Worm (Caenorhabditis elegans): Measurements from ENCODE around the gene chil-25.
A peak's percentile ranks its signal among the peaks of the same experiment; 100 is the strongest.

chil-25 gene

ce11 chrII:9482529-9482928, 8.3 kb upstream of the chil-25 start:
- no peak for TF ChIP-seq lin-13 (GFP tag; optimal IDR thresholded peaks at IDR 0.05)
- no peak for TF ChIP-seq nhr-90 (tag; optimal IDR thresholded peaks at IDR 0.05; ENCODE audit: poor library complexity)
- no peak for TF ChIP-seq ama-1 (optimal IDR thresholded peaks at IDR 0.05)
- TF ChIP-seq unc-98 (GFP tag; IDR thresholded peaks at IDR 0.05): no peak
- TF ChIP-seq fkh-8 (tag; optimal IDR thresholded peaks at IDR 0.05): no peak
- no peak for TF ChIP-seq sox-4 (tag; optimal IDR thresholded peaks at IDR 0.05)
- TF ChIP-seq nhr-11 (tag; optimal IDR thresholded peaks at IDR 0.05): no peak
- no peak for TF ChIP-seq F16B12.6 (tag; optimal IDR thresholded peaks at IDR 0.05)
- no peak for TF ChIP-seq mdl-1 (tag; optimal IDR thresholded peaks at IDR 0.05)
- no peak for TF ChIP-seq lin-15B (tag; optimal IDR thresholded peaks at IDR 0.05)
- TF ChIP-seq elt-2 (tag; optimal IDR thresholded peaks at IDR 0.05): no peak
- TF ChIP-seq fos-1 (tag; optimal IDR thresholded peaks at IDR 0.05): no peak
- no peak for TF ChIP-seq ceh-82 (tag; optimal IDR thresholded peaks at IDR 0.05)

- TF ChIP-seq unc-30 (tag; optimal IDR thresholded peaks at IDR 0.05) (no peak), vab-15 (tag; optimal IDR thresholded peaks at IDR 0.05) (no peak), nhr-77 (tag; optimal IDR thresholded peaks at IDR 0.05) (peak; percentile 66), nhr-71 (tag; optimal IDR thresholded peaks at IDR 0.05) (peak; percentile 72), lsy-2 (tag; optimal IDR thresholded peaks at IDR 0.05) (peak in 1 of 2 experiments; percentile 40), nhr-47 (tag; optimal IDR thresholded peaks at IDR 0.05) (no peak), nhr-90 (tag; optimal IDR thresholded peaks at IDR 0.05; ENCODE audit: poor library complexity) (no peak), nhr-28 (tag; optimal IDR thresholded peaks at IDR 0.05) (no peak), lin-14 (GFP tag; optimal IDR thresholded peaks at IDR 0.05) (peak; percentile 60), nhr-19 (GFP tag; conservative IDR thresholded peaks at IDR 0.05) (peak; percentile 28; the same call in 1 of the 2 replicates), tbx-2 (tag; optimal IDR thresholded peaks at IDR 0.05) (peak; percentile 75), mdl-1 (tag; optimal IDR thresholded peaks at IDR 0.05) (peak in 1 of 2 experiments; percentile 14), dpl-1 (GFP tag; optimal IDR thresholded peaks at IDR 0.05) (peak in 1 of 3 experiments; percentile 2), fos-1 (tag; optimal IDR thresholded peaks at IDR 0.05) (no peak), nhr-20 (tag; optimal IDR thresholded peaks at IDR 0.05) (peak; percentile 42), egl-27 (tag; optimal IDR thresholded peaks at IDR 0.05) (peak in 1 of 2 experiments; percentile 30), alr-1 (tag; optimal IDR thresholded peaks at IDR 0.05; ENCODE audit: borderline replicate concordance) (no peak), hlh-4 (tag; optimal IDR thresholded peaks at IDR 0.05) (no peak), aly-2 (tag; optimal IDR thresholded peaks at IDR 0.05) (no peak), elt-3 (tag; optimal IDR thresholded peaks at IDR 0.05) (no peak), efl-1 (optimal IDR thresholded peaks at IDR 0.05) (peak in 1 of 2 experiments; percentile 18), efl-1 (GFP tag; optimal IDR thresholded peaks at IDR 0.05 in 1 of 2) (no peak), xbp-1 (tag; optimal IDR thresholded peaks at IDR 0.05) (no peak), aha-1 (tag; optimal IDR thresholded peaks at IDR 0.05) (no peak), ceh-88 (GFP tag; IDR thresholded peaks at IDR 0.05) (no peak), snpc-4 (tag; optimal IDR thresholded peaks at IDR 0.05) (no peak)
These were observed 7.2 kb upstream of the chil-25 start for ce11 chrII:9481427-9481826.

ce11 chrII:9480006-9480405, 5.7 kb upstream of the chil-25 start, which contains the start of gene T19H5.7:
Gene T19H5.7, minus strand, starts transcription at chrII:9480106.
- no peak for TF ChIP-seq nhr-12 (tag; optimal IDR thresholded peaks at IDR 0.05)
- TF ChIP-seq nhr-71 (tag; optimal IDR thresholded peaks at IDR 0.05): no peak
- TF ChIP-seq snpc-4 (tag; optimal IDR thresholded peaks at IDR 0.05): no peak
- no peak for TF ChIP-seq nhr-28 (tag; optimal IDR thresholded peaks at IDR 0.05)

- TF ChIP-seq nhr-85 (tag) (no peak), ceh-90 (tag; optimal IDR thresholded peaks at IDR 0.05) (no peak), ets-5 (GFP tag; IDR thresholded peaks at IDR 0.05) (no peak), aly-2 (tag; optimal IDR thresholded peaks at IDR 0.05) (no peak), lir-3 (tag; optimal IDR thresholded peaks at IDR 0.05; ENCODE audit: poor library complexity) (no peak), unc-62 (GFP tag; optimal IDR thresholded peaks at IDR 0.05) (no peak), nhr-19 (GFP tag; conservative IDR thresholded peaks at IDR 0.05) (no peak), C04F5.9 (tag; optimal IDR thresholded peaks at IDR 0.05) (no peak), nhr-84 (tag; optimal IDR thresholded peaks at IDR 0.05) (no peak), lin-15B (tag; optimal IDR thresholded peaks at IDR 0.05) (no peak), ces-1 (GFP tag; optimal IDR thresholded peaks at IDR 0.05) (no peak), alr-1 (tag; optimal IDR thresholded peaks at IDR 0.05; ENCODE audit: borderline replicate concordance) (no peak), fos-1 (tag; optimal IDR thresholded peaks at IDR 0.05) (no peak), efl-3 (GFP tag; optimal IDR thresholded peaks at IDR 0.05) (no peak), irx-1 (tag; optimal IDR thresholded peaks at IDR 0.05) (no peak), zag-1 (tag; optimal IDR thresholded peaks at IDR 0.05) (no peak), elt-3 (tag; optimal IDR thresholded peaks at IDR 0.05) (no peak), unc-86 (tag; optimal IDR thresholded peaks at IDR 0.05) (no peak), vab-15 (tag; optimal IDR thresholded peaks at IDR 0.05) (no peak)
These were observed 3.3 kb upstream of the chil-25 start, which contains the start of gene chil-27 for ce11 chrII:9477567-9477966. Gene chil-27, plus strand, starts transcription at chrII:9477867.
